Fruit fly (Drosophila melanogaster): ENCODE data around the gene Sfp33A4.

DNA sequence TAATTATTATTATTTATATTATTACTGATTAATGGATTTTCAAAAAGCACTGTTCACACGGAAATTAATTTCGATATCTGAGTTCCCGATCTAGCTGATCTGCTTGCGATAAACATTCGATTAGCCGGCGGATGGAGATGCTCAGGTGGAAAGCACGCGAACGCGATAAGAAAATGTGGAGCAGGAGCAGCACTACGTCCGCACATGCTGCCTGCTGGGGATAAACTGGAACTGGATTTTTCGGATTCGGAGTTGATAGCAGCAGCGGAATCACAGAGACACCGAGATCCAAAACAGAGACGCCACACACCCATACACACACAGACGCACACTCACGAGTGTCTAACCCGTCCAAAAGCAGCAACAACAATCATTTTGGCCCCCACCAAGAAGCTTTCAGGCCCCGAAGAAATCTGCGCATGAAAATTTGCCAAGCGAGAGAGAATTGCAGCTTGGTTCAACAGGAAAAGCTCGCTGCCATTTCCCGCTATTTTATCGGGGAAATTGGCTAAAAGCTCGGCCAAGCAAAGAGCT, 37.3 kb downstream of the Sfp33A4 start:
- TF ChIP-seq Abd-B (GFP tag; optimal IDR thresholded peaks at IDR 0.05) (no peak), Hr78 (GFP tag; optimal IDR thresholded peaks at IDR 0.05) (no peak), pan (optimal IDR thresholded peaks at IDR 0.05) (no peak), HLH106 (tag; optimal IDR thresholded peaks at IDR 0.05) (no peak), Vsx2 (GFP tag; optimal IDR thresholded peaks at IDR 0.05; ENCODE audit: partially characterized antibody) (no peak), fru (GFP tag; optimal IDR thresholded peaks at IDR 0.05) (no peak), Dfd (GFP tag; optimal IDR thresholded peaks at IDR 0.05) (no peak), Hr83 (GFP tag; optimal IDR thresholded peaks at IDR 0.05; ENCODE audit: poor library complexity, severe bottlenecking) (no peak), brk (GFP tag; optimal IDR thresholded peaks at IDR 0.05) (no peak), ey (GFP tag; optimal IDR thresholded peaks at IDR 0.05) (no peak)

Measured in whole organism, wandering third instar larva.